Worm (Caenorhabditis elegans): ENCODE results near the gene acr-23.

Gene acr-23

ce11 chrV:3614397-3614796 lies 45.0 kb downstream of the acr-23 start, which contains the start of gene T22F3.11:
Gene T22F3.11, minus strand, starts transcription at chrV:3614553.
- no peak for TF ChIP-seq unc-62 (GFP tag; optimal IDR thresholded peaks at IDR 0.05)

- no peak for TF ChIP-seq unc-62 (GFP tag; optimal IDR thresholded peaks at IDR 0.05)
These were observed 46.3 kb downstream of the acr-23 start for ce11 chrV:3613042-3613441.

- TF ChIP-seq unc-62 (GFP tag; optimal IDR thresholded peaks at IDR 0.05), result no peak
These were observed 47.7 kb downstream of the acr-23 start, which contains the start of gene T22F3.10 for ce11 chrV:3611654-3612053. Gene T22F3.10, minus strand, starts transcription at chrV:3611754.

DNA sequence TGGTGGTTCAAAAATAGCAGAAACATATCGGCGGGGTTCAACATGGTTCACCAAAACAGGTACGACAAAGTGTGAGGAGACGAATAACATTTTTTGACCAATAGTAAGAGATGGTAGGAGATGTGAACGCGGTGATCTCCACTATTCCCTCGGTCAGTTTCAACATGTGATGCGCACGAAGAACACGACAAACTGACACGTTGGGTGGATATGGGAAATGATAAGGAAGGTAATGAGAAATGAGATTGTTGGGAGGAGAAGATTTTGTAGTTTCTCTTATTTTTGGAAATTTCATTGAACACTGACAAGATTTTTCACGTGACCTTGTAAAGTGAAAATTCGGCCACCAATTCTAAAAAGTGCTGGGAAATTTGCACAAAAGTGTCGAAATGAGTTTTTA lies 48.7 kb downstream of the acr-23 start:
- TF ChIP-seq unc-62 (GFP tag; optimal IDR thresholded peaks at IDR 0.05), result no peak

ce11 chrV:3606391-3606790 lies 53.0 kb downstream of the acr-23 start:
- TF ChIP-seq unc-62 (GFP tag; optimal IDR thresholded peaks at IDR 0.05), result no peak

DNA sequence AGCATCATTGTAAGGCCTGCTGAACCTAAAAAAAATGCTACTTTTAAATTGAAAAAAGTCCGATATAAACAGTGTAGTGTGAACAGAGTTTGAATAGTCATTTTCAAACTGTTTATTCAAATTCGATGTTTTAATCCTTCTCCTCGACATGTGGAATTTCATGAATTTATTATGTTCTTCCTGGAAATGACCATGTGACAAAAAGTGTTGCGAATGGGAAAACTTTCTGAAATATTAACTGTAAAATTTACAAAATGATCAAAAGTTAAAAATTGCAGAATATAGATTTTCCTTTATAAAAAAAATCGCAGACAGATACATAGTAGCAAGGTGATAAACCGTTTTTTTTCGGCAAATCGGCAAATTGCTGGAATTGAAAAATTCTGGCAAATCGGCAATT lies 54.0 kb downstream of the acr-23 start, which contains the start of gene T22F3.8:
TSS of gene T22F3.8 (minus strand) at position 101 of the 400 bp plus-strand sequence.
- no peak for TF ChIP-seq unc-62 (GFP tag; optimal IDR thresholded peaks at IDR 0.05)

All from whole organism, dauer.